Fruit fly (Drosophila melanogaster) whole organism, prepupa: ENCODE results near the gene MED22.

Experiments
- Blimp-1 ChIP-seq: fragments of 200-800 bp; sonication (Bioruptor generic); optimal IDR thresholded peaks from 3 replicates; lab custom pipeline; 2017; ENCODE audit warnings: missing biosample characterization, missing genetic modification characterization, mild to moderate bottlenecking, moderate library complexity, missing genetic modification reagents
- CG10631 ChIP-seq: fragments of 200-800 bp; sonication (Bioruptor generic); optimal IDR thresholded peaks from 2 replicates; lab custom pipeline; 2016; ENCODE audit warnings: missing biosample characterization, missing genetic modification characterization
- CG10669 ChIP-seq: fragments of 200-800 bp; sonication (Bioruptor generic); optimal IDR thresholded peaks from 3 replicates; lab custom pipeline; 2018; ENCODE audit warnings: missing biosample characterization, mild to moderate bottlenecking, missing genetic modification characterization, moderate library complexity
- CG11902 ChIP-seq: fragments of 200-800 bp; sonication (Bioruptor generic); optimal IDR thresholded peaks from 3 replicates; lab custom pipeline; 2016; ENCODE audit warnings: missing biosample characterization, missing genetic modification characterization
- CG15336 ChIP-seq: fragments of 200-800 bp; sonication (Bioruptor generic); IDR thresholded peaks from 2 replicates; pipeline ENCODE4 v1.3.6; 2022; ENCODE audit warnings: missing biosample characterization, missing genetic modification characterization
- CG1621 ChIP-seq: fragments of 200-800 bp; sonication (Bioruptor generic); optimal IDR thresholded peaks from 3 replicates; lab custom pipeline; 2018; ENCODE audit warnings: missing biosample characterization, mild to moderate bottlenecking, missing genetic modification characterization
- CG16779 ChIP-seq: fragments of 200-800 bp; sonication (Bioruptor generic); optimal IDR thresholded peaks from 3 replicates; lab custom pipeline; 2017; ENCODE audit warnings: missing biosample characterization, mild to moderate bottlenecking, missing genetic modification characterization
- CG3032 ChIP-seq: fragments of 200-800 bp; optimal IDR thresholded peaks from 2 replicates; lab custom pipeline; 2019; ENCODE audit warnings: missing biosample characterization, mild to moderate bottlenecking, missing genetic modification characterization, moderate library complexity
- CG31627 ChIP-seq: fragments of 200-800 bp; sonication (Bioruptor generic); optimal IDR thresholded peaks from 3 replicates; lab custom pipeline; 2016; ENCODE audit warnings: missing biosample characterization, missing genetic modification characterization
- CG32006 ChIP-seq: fragments of 200-800 bp; sonication (Bioruptor generic); optimal IDR thresholded peaks from 3 replicates; lab custom pipeline; 2017; ENCODE audit warnings: missing biosample characterization, mild to moderate bottlenecking, missing genetic modification characterization
- CG34406 ChIP-seq: fragments of 200-800 bp; sonication (Bioruptor generic); optimal IDR thresholded peaks from 3 replicates; lab custom pipeline; 2016; ENCODE audit warnings: missing biosample characterization, missing genetic modification characterization
- CG3919 ChIP-seq: fragments of 200-800 bp; sonication (Bioruptor generic); optimal IDR thresholded peaks from 3 replicates; lab custom pipeline; 2016; ENCODE audit warnings: missing biosample characterization, missing genetic modification characterization
- CG4318 ChIP-seq: fragments of 200-800 bp; sonication (Bioruptor generic); optimal IDR thresholded peaks from 3 replicates; lab custom pipeline; 2017; ENCODE audit warnings: missing biosample characterization, mild to moderate bottlenecking, missing genetic modification characterization
- CG6163 ChIP-seq: fragments of 200-800 bp; sonication (Bioruptor generic); IDR thresholded peaks from 3 replicates; pipeline ENCODE4 v1.3.6; 2022; ENCODE audit warnings: missing biosample characterization, missing genetic modification characterization
- CG6276 ChIP-seq: fragments of 200-800 bp; sonication (Bioruptor generic); optimal IDR thresholded peaks from 2 replicates; lab custom pipeline; 2017; ENCODE audit warnings: missing biosample characterization, mild to moderate bottlenecking, missing genetic modification characterization
- CG6792 ChIP-seq: fragments of 200-800 bp; sonication (Bioruptor generic); optimal IDR thresholded peaks from 3 replicates; lab custom pipeline; 2016; ENCODE audit warnings: missing biosample characterization, missing genetic modification characterization
- CG8119 ChIP-seq: fragments of 200-800 bp; sonication (Bioruptor generic); IDR thresholded peaks from 3 replicates; pipeline ENCODE4 v1.3.6; 2022; ENCODE audit warnings: missing biosample characterization, missing genetic modification characterization
- CG8319 ChIP-seq: fragments of 200-800 bp; sonication (Bioruptor generic); optimal IDR thresholded peaks from 3 replicates; lab custom pipeline; 2016; ENCODE audit warnings: missing biosample characterization, missing genetic modification characterization
- CG8632 ChIP-seq: fragments of 200-800 bp; sonication (Bioruptor generic); optimal IDR thresholded peaks from 3 replicates; lab custom pipeline; 2016; ENCODE audit warnings: missing biosample characterization, missing genetic modification characterization
- CG9139 ChIP-seq: fragments of 200-800 bp; sonication (Bioruptor generic); optimal IDR thresholded peaks from 3 replicates; lab custom pipeline; 2017; ENCODE audit warnings: missing biosample characterization, mild to moderate bottlenecking, missing genetic modification characterization
- Eip75B ChIP-seq: fragments of 200-800 bp; sonication (Bioruptor generic); optimal IDR thresholded peaks from 3 replicates; lab custom pipeline; 2016; ENCODE audit warnings: missing biosample characterization, missing genetic modification characterization
- Eip78C ChIP-seq: fragments of 200-800 bp; sonication (Bioruptor generic); peaks from one replicate; lab custom pipeline; 2016; ENCODE audit warnings: missing biosample characterization, missing genetic modification characterization
- Eip93F ChIP-seq: fragments of 200-800 bp; sonication (Bioruptor generic); optimal IDR thresholded peaks from 2 replicates; lab custom pipeline; 2016; ENCODE audit warnings: missing biosample characterization, mild to moderate bottlenecking, missing genetic modification characterization
- Ets21C ChIP-seq: fragments of 200-800 bp; sonication (Bioruptor generic); optimal IDR thresholded peaks from 3 replicates; lab custom pipeline; 2016; ENCODE audit warnings: missing biosample characterization, missing genetic modification characterization
- Ets96B ChIP-seq: fragments of 200-800 bp; optimal IDR thresholded peaks from 2 replicates; lab custom pipeline; 2019; ENCODE audit warnings: missing biosample characterization, mild to moderate bottlenecking, missing genetic modification characterization, moderate library complexity
- Hr39 ChIP-seq: fragments of 200-800 bp; sonication (Bioruptor generic); optimal IDR thresholded peaks from 2 replicates; lab custom pipeline; 2016; ENCODE audit warnings: missing biosample characterization, missing genetic modification characterization
- Hr4 ChIP-seq: fragments of 200-800 bp; sonication (Bioruptor generic); optimal IDR thresholded peaks from 3 replicates; lab custom pipeline; 2016; ENCODE audit warnings: missing biosample characterization, missing genetic modification characterization
- Lpt ChIP-seq: fragments of 200-800 bp; sonication (Bioruptor generic); optimal IDR thresholded peaks from 3 replicates; lab custom pipeline; 2016; ENCODE audit warnings: missing biosample characterization, missing genetic modification characterization
- Met ChIP-seq: fragments of 200-800 bp; sonication (Bioruptor generic); optimal IDR thresholded peaks from 3 replicates; lab custom pipeline; 2016; ENCODE audit warnings: missing biosample characterization, missing genetic modification characterization
- OdsH ChIP-seq: fragments of 200-800 bp; sonication (Bioruptor generic); optimal IDR thresholded peaks from 3 replicates; lab custom pipeline; 2016; ENCODE audit warnings: missing biosample characterization, missing genetic modification characterization
- Smox ChIP-seq: fragments of 200-800 bp; sonication (Bioruptor generic); optimal IDR thresholded peaks from 3 replicates; lab custom pipeline; 2016; ENCODE audit warnings: missing biosample characterization, missing genetic modification characterization
- Sox14 ChIP-seq: fragments of 200-800 bp; sonication (Bioruptor generic); optimal IDR thresholded peaks from 3 replicates; lab custom pipeline; 2016; ENCODE audit warnings: missing biosample characterization, missing genetic modification characterization
- Sox15 ChIP-seq: fragments of 200-800 bp; sonication (Bioruptor generic); optimal IDR thresholded peaks from 3 replicates; lab custom pipeline; 2016; ENCODE audit warnings: missing biosample characterization, missing genetic modification characterization
- achi ChIP-seq: fragments of 200-800 bp; sonication (Bioruptor generic); optimal IDR thresholded peaks from 3 replicates; lab custom pipeline; 2016; ENCODE audit warnings: missing biosample characterization, missing genetic modification characterization
- acj6 ChIP-seq: fragments of 200-800 bp; sonication (Bioruptor generic); optimal IDR thresholded peaks from 3 replicates; lab custom pipeline; 2016; ENCODE audit warnings: missing biosample characterization, missing genetic modification characterization
- cyc ChIP-seq: fragments of 200-800 bp; sonication (Bioruptor generic); optimal IDR thresholded peaks from 3 replicates; lab custom pipeline; 2016; ENCODE audit warnings: missing biosample characterization, missing genetic modification characterization
- dac ChIP-seq: fragments of 200-800 bp; sonication (Bioruptor generic); optimal IDR thresholded peaks from 2 replicates; lab custom pipeline; 2017; ENCODE audit warnings: missing biosample characterization, mild to moderate bottlenecking, missing genetic modification characterization
- dsx ChIP-seq: fragments of 200-800 bp; optimal IDR thresholded peaks from 3 replicates; lab custom pipeline; 2019; ENCODE audit warnings: missing biosample characterization, mild to moderate bottlenecking, missing genetic modification characterization, moderate library complexity; ENCODE audit not compliant: poor library complexity, severe bottlenecking
- eg ChIP-seq: fragments of 200-800 bp; sonication (Bioruptor generic); IDR thresholded peaks from 3 replicates; pipeline ENCODE4 v1.3.6; 2022; ENCODE audit warnings: missing biosample characterization, missing genetic modification characterization
- esn ChIP-seq: fragments of 200-800 bp; sonication (Bioruptor generic); optimal IDR thresholded peaks from 2 replicates; lab custom pipeline; 2016; ENCODE audit warnings: missing biosample characterization, mild to moderate bottlenecking, missing genetic modification characterization, moderate library complexity
- fd59A ChIP-seq: fragments of 200-800 bp; sonication (Bioruptor generic); optimal IDR thresholded peaks from 2 replicates; lab custom pipeline; 2017; ENCODE audit warnings: missing biosample characterization, mild to moderate bottlenecking, missing genetic modification characterization, missing genetic modification reagents
- fd85E ChIP-seq: fragments of 200-800 bp; sonication (Bioruptor generic); optimal IDR thresholded peaks from 3 replicates; lab custom pipeline; 2016; ENCODE audit warnings: missing biosample characterization, missing genetic modification characterization
- fkh ChIP-seq: fragments of 200-800 bp; sonication (Bioruptor generic); optimal IDR thresholded peaks from 3 replicates; lab custom pipeline; 2017; ENCODE audit warnings: missing biosample characterization, mild to moderate bottlenecking, missing genetic modification characterization, moderate library complexity
- lz ChIP-seq: fragments of 200-800 bp; sonication (Bioruptor generic); optimal IDR thresholded peaks from 3 replicates; lab custom pipeline; 2016; ENCODE audit warnings: missing biosample characterization, missing genetic modification characterization
- net ChIP-seq: fragments of 200-800 bp; sonication (Bioruptor generic); optimal IDR thresholded peaks from 3 replicates; lab custom pipeline; 2016; ENCODE audit warnings: missing biosample characterization, missing genetic modification characterization
- pdm3 ChIP-seq: fragments of 200-800 bp; sonication (Bioruptor generic); optimal IDR thresholded peaks from 3 replicates; lab custom pipeline; 2016; ENCODE audit warnings: missing biosample characterization, missing genetic modification characterization
- salr ChIP-seq, 2 experiments: fragments of 200-800 bp; sonication (Bioruptor generic); optimal IDR thresholded peaks; 3 replicates each; lab custom pipeline; 2016 to 2018; ENCODE audit warnings: missing biosample characterization in 2 of 2, missing genetic modification characterization in 2 of 2, mild to moderate bottlenecking in 1 of 2
- spab ChIP-seq: fragments of 200-800 bp; sonication (Bioruptor generic); optimal IDR thresholded peaks from 2 replicates; lab custom pipeline; 2017; ENCODE audit warnings: missing biosample characterization, mild to moderate bottlenecking, missing genetic modification characterization, missing genetic modification reagents
- ss ChIP-seq, 2 experiments: fragments of 200-800 bp; sonication (Bioruptor generic); optimal IDR thresholded peaks; 2 replicates in 1 of 2; 3 replicates in 1 of 2; lab custom pipeline; 2017 to 2018; ENCODE audit warnings: mild to moderate bottlenecking in 2 of 2, missing biosample characterization in 2 of 2, missing genetic modification characterization in 2 of 2, moderate library complexity in 1 of 2
- topi ChIP-seq: fragments of 200-800 bp; sonication (Bioruptor generic); optimal IDR thresholded peaks from 3 replicates; lab custom pipeline; 2016; ENCODE audit warnings: missing biosample characterization, missing genetic modification characterization

Gene MED22

DNA sequence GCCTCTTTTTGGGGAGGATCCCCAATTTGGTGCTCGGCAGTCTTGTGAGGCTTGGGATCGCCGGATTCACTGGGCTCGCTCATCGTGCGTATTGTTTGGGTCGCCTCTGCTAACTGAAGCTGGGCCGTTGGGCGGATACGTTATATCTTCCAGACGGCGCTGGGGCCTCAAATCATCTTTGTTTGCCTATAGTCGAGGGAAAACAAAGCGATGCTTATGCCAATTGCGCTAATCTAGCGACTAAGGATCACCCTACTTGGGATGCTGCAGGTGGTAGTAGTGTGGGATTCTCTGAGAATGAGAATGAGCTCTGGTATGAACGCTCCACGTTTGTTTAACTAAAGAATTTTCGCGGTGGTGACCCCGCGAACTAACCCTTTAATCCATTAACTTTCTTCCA is 23.9 kb downstream of the MED22 start, which contains the start of gene CG3690:
Gene CG3690, minus strand, starts transcription at position 101 of the 400 bp plus-strand sequence.
- TF ChIP-seq esn, result no peak
- no peak for TF ChIP-seq CG10631 (GFP tag; lab: Kevin White, UChicago)
- no peak for TF ChIP-seq salr (GFP tag; optimal IDR thresholded peaks at IDR 0.05; lab: Kevin White, UChicago)
- no peak for TF ChIP-seq CG3919 (GFP tag; lab: Kevin White, UChicago)
- no peak for TF ChIP-seq Smox
- no peak for TF ChIP-seq Lpt (GFP tag; lab: Kevin White, UChicago)
- TF ChIP-seq dsx, result no peak
- no peak for TF ChIP-seq CG8632 (GFP tag; lab: Kevin White, UChicago)
- no peak for TF ChIP-seq Eip78C (GFP tag; lab: Kevin White, UChicago)
- TF ChIP-seq CG8119 (GFP tag; lab: Robert Waterston, UW), result no peak
- TF ChIP-seq CG9139, result no peak
- no peak for TF ChIP-seq CG31627 (GFP tag; lab: Kevin White, UChicago)
- no peak for TF ChIP-seq dac
- no peak for TF ChIP-seq fd85E (GFP tag; lab: Kevin White, UChicago)

DNA sequence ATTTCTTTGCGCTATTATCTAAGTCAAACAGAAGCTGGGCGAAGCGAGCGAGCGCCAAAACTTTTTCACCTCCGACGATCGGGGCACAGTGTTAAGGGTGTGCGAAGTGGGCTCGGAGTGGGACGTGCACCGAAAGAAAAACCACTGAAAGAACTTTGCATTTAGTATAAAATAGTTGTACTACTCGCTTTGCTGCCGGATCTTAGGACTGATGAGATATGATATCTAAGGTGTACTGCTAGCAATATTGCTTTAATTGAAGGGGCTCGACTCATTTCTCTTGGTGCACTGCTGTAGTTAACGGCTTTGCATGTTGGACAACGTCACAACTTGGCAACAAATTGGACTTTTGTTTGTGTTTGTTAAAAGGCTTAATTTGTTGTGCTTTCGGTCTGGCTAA is 25.9 kb downstream of the MED22 start:
- TF ChIP-seq achi (GFP tag; lab: Kevin White, UChicago) (no peak), Blimp-1 (no peak), CG6163 (0 out of 3 replicates have a peak, but pooled peaks have one; percentile 48), CG31627 (GFP tag; lab: Kevin White, UChicago) (no peak), fd59A (GFP tag; lab: Kevin White, UChicago) (no peak), CG6792 (no peak), CG6276 (GFP tag; lab: Kevin White, UChicago) (no peak), Sox14 (GFP tag; lab: Kevin White, UChicago) (no peak), CG4318 (no peak), pdm3 (no peak), Ets96B (tag; lab: Kevin White, UChicago) (no peak), esn (no peak), CG1621 (tag; lab: Kevin White, UChicago) (no peak), Hr4 (GFP tag; lab: Kevin White, UChicago) (no peak), topi (GFP tag; lab: Kevin White, UChicago) (peak; percentile 7), dac (no peak), Eip75B (GFP tag; lab: Kevin White, UChicago) (no peak), CG34406 (GFP tag; lab: Kevin White, UChicago) (no peak), salr (GFP tag; optimal IDR thresholded peaks at IDR 0.05; lab: Kevin White, UChicago) (no peak), Smox (no peak), CG16779 (no peak), CG11902 (no peak), CG8632 (GFP tag; lab: Kevin White, UChicago) (no peak), CG8319 (GFP tag; lab: Kevin White, UChicago) (no peak), lz (no peak), Met (GFP tag; lab: Kevin White, UChicago) (no peak), Ets21C (GFP tag; lab: Kevin White, UChicago) (no peak), CG9139 (no peak), ss (GFP tag; optimal IDR thresholded peaks at IDR 0.05; lab: Kevin White, UChicago) (no peak), spab (no peak), Hr39 (GFP tag; lab: Kevin White, UChicago) (no peak), CG10669 (GFP tag; lab: Kevin White, UChicago) (no peak), cyc (GFP tag; lab: Kevin White, UChicago) (peak; percentile 25), Lpt (GFP tag; lab: Kevin White, UChicago) (no peak), OdsH (GFP tag; lab: Kevin White, UChicago) (no peak), CG3032 (tag; lab: Kevin White, UChicago) (no peak), CG15336 (no peak), Eip93F (GFP tag; lab: Kevin White, UChicago) (no peak), CG32006 (GFP tag; lab: Kevin White, UChicago) (no peak), Sox15 (GFP tag; lab: Kevin White, UChicago) (no peak), eg (GFP tag; lab: Robert Waterston, UW) (0 out of 3 replicates have a peak, but pooled peaks have one; percentile 12), net (GFP tag; lab: Kevin White, UChicago) (no peak), fkh (GFP tag; lab: Kevin White, UChicago) (peak; percentile 35), CG3919 (GFP tag; lab: Kevin White, UChicago) (no peak), acj6 (GFP tag; lab: Kevin White, UChicago) (no peak)
